Fruit fly (Drosophila melanogaster) S2 (cell line): Measurements from ENCODE around the gene CG9673.

Source experiments
- CG8478 ChIP-seq: fragments of >200 bp; optimal IDR thresholded peaks from 2 replicates; lab custom pipeline; 2018
- CTCF ChIP-seq, 2 experiments: fragments of >200 bp; optimal IDR thresholded peaks; 2 replicates each; lab custom pipeline; 2018

Gene CG9673

dm6 chrX:16703747-16704146, at the start of gene CG9673, which contains the start of gene CG4653:
Gene CG9673, minus strand, starts transcription at chrX:16703884.
Gene CG4653, plus strand, starts transcription at chrX:16704081.
- TF ChIP-seq CTCF (optimal IDR thresholded peaks at IDR 0.05; lab: Kevin White, UChicago) (no peak), CG8478 (no peak)

- TF ChIP-seq CTCF (optimal IDR thresholded peaks at IDR 0.05; lab: Kevin White, UChicago) (peak in 1 of 2 experiments; percentile 47), CG8478 (no peak)
Measured at dm6 chrX:16753066-16753465, 49.4 kb upstream of the CG9673 start.

dm6 chrX:16751579-16752156, 48.0 kb upstream of the CG9673 start, which contains the start of gene goe:
Gene goe, minus strand, starts transcription at chrX:16751910.
- peak; percentile 18 to 63 for TF ChIP-seq CTCF (optimal IDR thresholded peaks at IDR 0.05; lab: Kevin White, UChicago)
- TF ChIP-seq CG8478, result no peak

- TF ChIP-seq CG8478, result no peak
Measured at dm6 chrX:16750712-16751578, 47.3 kb upstream of the CG9673 start.

dm6 chrX:16749324-16749723, 45.6 kb upstream of the CG9673 start:
- TF ChIP-seq CG8478 (no peak), CTCF (optimal IDR thresholded peaks at IDR 0.05; lab: Kevin White, UChicago) (no peak)

dm6 chrX:16747467-16747866, 43.8 kb upstream of the CG9673 start:
- TF ChIP-seq CG8478, result no peak
- TF ChIP-seq CTCF (optimal IDR thresholded peaks at IDR 0.05; lab: Kevin White, UChicago), result no peak

- TF ChIP-seq CTCF (optimal IDR thresholded peaks at IDR 0.05; lab: Kevin White, UChicago) (peak; percentile 87), CG8478 (no peak)
Measured at dm6 chrX:16746824-16747223, 43.1 kb upstream of the CG9673 start.

dm6 chrX:16745942-16746341, 42.3 kb upstream of the CG9673 start:
- TF ChIP-seq CG8478 (no peak), CTCF (optimal IDR thresholded peaks at IDR 0.05; lab: Kevin White, UChicago) (no peak)

dm6 chrX:16744345-16744744, 40.7 kb upstream of the CG9673 start:
- TF ChIP-seq CG8478 (no peak), CTCF (optimal IDR thresholded peaks at IDR 0.05; lab: Kevin White, UChicago) (no peak)

- TF ChIP-seq CTCF (optimal IDR thresholded peaks at IDR 0.05; lab: Kevin White, UChicago), result no peak
Measured at dm6 chrX:16742547-16742946, 38.9 kb upstream of the CG9673 start, which contains the start of gene Twdlalpha. Gene Twdlalpha, plus strand, starts transcription at chrX:16742847.

dm6 chrX:16740606-16741005, 36.9 kb upstream of the CG9673 start, which contains the start of gene CG32568:
Gene CG32568, plus strand, starts transcription at chrX:16740906.
- no peak for TF ChIP-seq CTCF (optimal IDR thresholded peaks at IDR 0.05; lab: Kevin White, UChicago)
- TF ChIP-seq CG8478, result no peak

dm6 chrX:16737878-16738277, 34.2 kb upstream of the CG9673 start, which contains the start of gene TwdlZ:
Gene TwdlZ, plus strand, starts transcription at chrX:16738178.
- TF ChIP-seq CG8478 (no peak), CTCF (optimal IDR thresholded peaks at IDR 0.05; lab: Kevin White, UChicago) (no peak)

dm6 chrX:16736180-16736579, 32.5 kb upstream of the CG9673 start:
- no peak for TF ChIP-seq CG8478
- TF ChIP-seq CTCF (optimal IDR thresholded peaks at IDR 0.05; lab: Kevin White, UChicago), result no peak

- TF ChIP-seq CTCF (optimal IDR thresholded peaks at IDR 0.05; lab: Kevin White, UChicago) (no peak), CG8478 (no peak)
Measured at dm6 chrX:16734647-16735046, 31.0 kb upstream of the CG9673 start, which contains the start of gene TwdlY. Gene TwdlY, plus strand, starts transcription at chrX:16734947.

dm6 chrX:16733244-16733643, 29.6 kb upstream of the CG9673 start:
- TF ChIP-seq CG8478, result no peak
- TF ChIP-seq CTCF (optimal IDR thresholded peaks at IDR 0.05; lab: Kevin White, UChicago), result no peak

dm6 chrX:16730791-16731190, 27.1 kb upstream of the CG9673 start, which contains the start of gene TwdlX:
Gene TwdlX, plus strand, starts transcription at chrX:16731091.
- TF ChIP-seq CTCF (optimal IDR thresholded peaks at IDR 0.05; lab: Kevin White, UChicago) (no peak), CG8478 (no peak)
